Worm (Caenorhabditis elegans) whole organism, late embryonic: Measurements from ENCODE around the gene C49F5.7.

ENCODE experiments used
- K09A11.1 ChIP-seq: sonication (generic microtip); optimal IDR thresholded peaks from 2 replicates; lab custom pipeline; 2017; ENCODE audit warnings: antibody characterized with exemption, mild to moderate bottlenecking, missing genetic modification characterization, missing compliant biosample characterization; ENCODE audit not compliant: insufficient read depth
- ama-1 ChIP-seq: fragments of 150-350 bp; optimal IDR thresholded peaks from 2 replicates; lab custom pipeline; 2014
- ceh-45 ChIP-seq: fragments of 200-800 bp; sonication (Bioruptor generic); IDR thresholded peaks from 2 replicates; pipeline ENCODE4 v1.3.6; 2022; ENCODE audit warnings: missing genetic modification reagents, missing genetic modification characterization, missing compliant biosample characterization
- hlh-13 ChIP-seq: fragments of 200-800 bp; sonication (Bioruptor generic); optimal IDR thresholded peaks from 2 replicates; lab custom pipeline; 2018; ENCODE audit warnings: mild to moderate bottlenecking, missing genetic modification characterization, missing compliant biosample characterization
- hlh-6 ChIP-seq: sonication (generic microtip); optimal IDR thresholded peaks from 2 replicates; lab custom pipeline; 2016; ENCODE audit warnings: missing genotype, missing genetic modification characterization, missing compliant biosample characterization
- mec-3 ChIP-seq: sonication (generic microtip); optimal IDR thresholded peaks from 2 replicates; lab custom pipeline; 2016; ENCODE audit warnings: borderline replicate concordance, missing genetic modification characterization, missing compliant biosample characterization
- nfya-1 ChIP-seq: sonication (generic microtip); optimal IDR thresholded peaks from 2 replicates; lab custom pipeline; 2017; ENCODE audit warnings: missing genetic modification characterization, mild to moderate bottlenecking, missing compliant biosample characterization, antibody characterized with exemption, moderate library complexity
- nhr-11 ChIP-seq: fragments of 150-350 bp; optimal IDR thresholded peaks from 2 replicates; lab custom pipeline; 2014; ENCODE audit warnings: missing biosample characterization, missing genetic modification characterization
- nhr-232 ChIP-seq: sonication (generic microtip); optimal IDR thresholded peaks from 2 replicates; lab custom pipeline; 2016; ENCODE audit warnings: missing genetic modification characterization, missing compliant biosample characterization
- odd-2 ChIP-seq: sonication (generic microtip); optimal IDR thresholded peaks from 2 replicates; lab custom pipeline; 2017; ENCODE audit warnings: antibody characterized with exemption, mild to moderate bottlenecking, missing genetic modification characterization, missing compliant biosample characterization
- pha-4 ChIP-seq: fragments of 150-350 bp; optimal IDR thresholded peaks from 2 replicates; lab custom pipeline; 2018; ENCODE audit warnings: missing biosample characterization, missing genetic modification reagents, missing genetic modification characterization
- unc-86 ChIP-seq: sonication (generic microtip); optimal IDR thresholded peaks from 2 replicates; lab custom pipeline; 2016; ENCODE audit warnings: missing genetic modification characterization, missing compliant biosample characterization

DNA sequence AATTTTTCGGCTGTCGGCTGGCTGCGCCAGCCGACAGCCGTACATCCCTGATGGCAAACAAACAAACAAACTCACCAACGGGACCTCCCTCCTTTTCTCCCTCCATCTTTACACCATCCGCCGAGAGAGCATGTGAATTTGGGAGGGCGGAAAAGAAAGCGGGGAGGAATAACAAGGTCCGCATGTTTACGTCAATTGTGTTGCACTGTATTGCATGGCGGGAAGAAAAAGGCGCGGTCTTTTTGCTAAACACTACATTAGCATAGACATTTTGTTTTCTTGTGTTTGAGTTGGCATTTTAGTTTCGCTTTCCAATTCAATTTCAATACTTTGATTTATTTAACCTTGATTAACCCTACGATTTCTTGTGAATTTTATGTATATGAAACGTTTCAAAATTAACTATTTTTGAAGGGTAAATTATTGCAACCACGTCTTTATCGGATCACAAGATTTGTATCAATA lies 6.7 kb upstream of the C49F5.7 start, which contains the start of gene C49F5.6:
- TF ChIP-seq mec-3 = no peak
- TF ChIP-seq hlh-13 = no peak
- TF ChIP-seq ceh-45 (GFP tag; lab: Robert Waterston, UW) = no peak
- TF ChIP-seq unc-86 = no peak
- no peak for TF ChIP-seq pha-4 (tag; lab: Kevin White, UChicago)
- no peak for TF ChIP-seq nhr-232 (tag; lab: Kevin White, UChicago)
- no peak for TF ChIP-seq hlh-6 (tag; lab: Kevin White, UChicago)
- no peak for TF ChIP-seq nhr-11
- no peak for TF ChIP-seq odd-2 (tag; lab: Kevin White, UChicago)
- no peak for TF ChIP-seq ama-1 (lab: Kevin White, UChicago)
- no peak for TF ChIP-seq nfya-1 (tag; lab: Kevin White, UChicago)
- no peak for TF ChIP-seq K09A11.1 (tag; lab: Kevin White, UChicago)
